Fruit fly (Drosophila melanogaster) whole organism, wandering third instar larva: Measurements from ENCODE around the gene Pss.

Experiments
- Hr83 ChIP-seq: fragments of 200-300 bp; sonication (Bioruptor generic); optimal IDR thresholded peaks from 2 replicates; lab custom pipeline; 2016; ENCODE audit warnings: missing biosample characterization, mild to moderate bottlenecking, missing genetic modification characterization, moderate library complexity; ENCODE audit not compliant: poor library complexity, severe bottlenecking
- Mio ChIP-seq: sonication (Bioruptor generic); optimal IDR thresholded peaks from 2 replicates; lab custom pipeline; 2016; ENCODE audit warnings: missing biosample characterization, missing genetic modification characterization
- br ChIP-seq: fragments of 200-800 bp; sonication (Bioruptor generic); optimal IDR thresholded peaks from 2 replicates; lab custom pipeline; 2016; ENCODE audit warnings: missing biosample characterization, missing genetic modification characterization
- dl ChIP-seq, 2 experiments: fragments of 175-275, 200-275 bp in 1 of 2; fragments of 200-275 bp in 1 of 2; sonication (Bioruptor generic); optimal IDR thresholded peaks; lab custom pipeline; 2018; ENCODE audit warnings: mild to moderate bottlenecking in 2 of 2, missing biosample characterization in 2 of 2, missing genetic modification characterization in 2 of 2, moderate library complexity in 2 of 2; ENCODE audit not compliant: partially characterized antibody in 2 of 2, insufficient read depth in 1 of 2
- psq ChIP-seq: fragments of 200-800 bp; sonication (Bioruptor generic); optimal IDR thresholded peaks from 3 replicates; lab custom pipeline; 2017; ENCODE audit warnings: missing biosample characterization, mild to moderate bottlenecking, missing genetic modification characterization, moderate library complexity
- usp ChIP-seq: fragments of >200 bp; optimal IDR thresholded peaks from 2 replicates; lab custom pipeline; 2017; ENCODE audit warnings: missing biosample characterization, missing genetic modification characterization

DNA sequence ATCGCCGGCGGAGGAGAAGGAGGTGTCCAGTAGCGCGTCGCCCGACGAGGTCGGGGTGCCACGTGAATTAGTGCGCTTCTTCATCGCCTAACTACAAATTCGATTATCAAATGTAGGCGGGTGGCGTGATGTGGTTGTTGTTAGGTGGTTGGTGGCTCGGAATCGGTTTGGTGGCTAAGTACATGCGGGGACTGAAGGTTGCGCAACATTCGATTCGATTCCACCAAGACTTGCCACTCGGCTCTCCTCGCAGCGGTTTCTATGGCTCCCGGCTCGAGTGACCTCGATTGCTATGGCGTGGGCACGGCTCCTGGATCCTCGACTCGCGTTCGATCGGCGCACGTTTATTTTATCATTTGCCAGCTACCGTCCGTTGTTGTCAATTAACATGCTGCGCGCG, 231 bp downstream of the Pss start:
- TF ChIP-seq psq (GFP tag; lab: Kevin White, UChicago), result no peak
- TF ChIP-seq dl (GFP tag; optimal IDR thresholded peaks at IDR 0.05; lab: Kevin White, UChicago; ENCODE audit: insufficient read depth in 1 of 2, partially characterized antibody in 2 of 2), result no peak
- TF ChIP-seq Hr83 (GFP tag; lab: Kevin White, UChicago), result no peak
- TF ChIP-seq Mio (GFP tag; lab: Kevin White, UChicago), result no peak
- TF ChIP-seq br, result no peak
- no peak for TF ChIP-seq usp (GFP tag; lab: Kevin White, UChicago)
